Fruit fly (Drosophila melanogaster) whole organism, embryonic: Measurements from ENCODE around the gene TbCMF46.

ENCODE experiments used
- Adf1 ChIP-seq: fragments of 200-800 bp; sonication (Bioruptor generic); IDR thresholded peaks from 2 replicates; pipeline ENCODE4 v1.3.6; 2022; ENCODE audit warnings: missing biosample characterization, missing genetic modification characterization
- Asciz ChIP-seq: fragments of 200-800 bp; sonication (Bioruptor generic); optimal IDR thresholded peaks from 2 replicates; lab custom pipeline; 2017; ENCODE audit warnings: missing biosample characterization, mild to moderate bottlenecking, missing genetic modification characterization, missing genetic modification reagents
- Atf-2 ChIP-seq: fragments of 200-800 bp; sonication (Bioruptor generic); optimal IDR thresholded peaks from 2 replicates; lab custom pipeline; 2016; ENCODE audit warnings: missing biosample characterization, missing genetic modification characterization
- CG10366 ChIP-seq: fragments of 200-800 bp; sonication (Bioruptor generic); IDR thresholded peaks from 2 replicates; pipeline ENCODE4 v1.3.6; 2022; ENCODE audit warnings: missing biosample characterization, missing genetic modification characterization
- CG12071 ChIP-seq: fragments of 200-800 bp; sonication (Bioruptor generic); optimal IDR thresholded peaks from 3 replicates; lab custom pipeline; 2018; ENCODE audit warnings: missing biosample characterization, mild to moderate bottlenecking, missing genetic modification characterization
- CG1233 ChIP-seq: fragments of 200-800 bp; sonication (Bioruptor generic); optimal IDR thresholded peaks from 4 replicates; lab custom pipeline; 2018; ENCODE audit warnings: missing biosample characterization, mild to moderate bottlenecking, missing genetic modification characterization
- CG13424 ChIP-seq: fragments of 200-800 bp; sonication (Bioruptor generic); optimal IDR thresholded peaks from 2 replicates; lab custom pipeline; 2019; ENCODE audit warnings: missing biosample characterization, mild to moderate bottlenecking, missing genetic modification characterization, moderate library complexity
- CG16779 ChIP-seq: fragments of 200-800 bp; sonication (Bioruptor generic); IDR thresholded peaks from 2 replicates; pipeline ENCODE4 v1.3.6; 2022; ENCODE audit warnings: missing biosample characterization, missing genetic modification characterization
- CG17568 ChIP-seq: fragments of 200-800 bp; sonication (Bioruptor generic); optimal IDR thresholded peaks from 2 replicates; lab custom pipeline; 2018; ENCODE audit warnings: missing biosample characterization, mild to moderate bottlenecking, missing genetic modification characterization, moderate library complexity
- CG17612 ChIP-seq: fragments of 200-800 bp; sonication (Bioruptor generic); IDR thresholded peaks from 2 replicates; pipeline ENCODE4 v1.3.6; 2022; ENCODE audit warnings: missing biosample characterization, missing genetic modification characterization
- CG17829 ChIP-seq: fragments of 200-800 bp; optimal IDR thresholded peaks from 2 replicates; lab custom pipeline; 2019; ENCODE audit warnings: missing biosample characterization, mild to moderate bottlenecking, missing genetic modification characterization, moderate library complexity
- CG2120 ChIP-seq: fragments of 200-800 bp; sonication (Bioruptor generic); optimal IDR thresholded peaks from 3 replicates; lab custom pipeline; 2016; ENCODE audit warnings: missing biosample characterization, missing genetic modification characterization
- CG2129 ChIP-seq: fragments of 200-800 bp; sonication (Bioruptor generic); IDR thresholded peaks from 2 replicates; pipeline ENCODE4 v1.3.6; 2022; ENCODE audit warnings: missing biosample characterization, missing genetic modification characterization; ENCODE audit not compliant: partially characterized antibody
- CG31224 ChIP-seq: fragments of 200-800 bp; sonication (Bioruptor generic); IDR thresholded peaks from 2 replicates; pipeline ENCODE4 v1.3.6; 2022; ENCODE audit warnings: missing biosample characterization, missing genetic modification characterization
- CG32767 ChIP-seq: fragments of 200-800 bp; sonication (Bioruptor generic); IDR thresholded peaks from 2 replicates; pipeline ENCODE4 v1.3.6; 2022; ENCODE audit warnings: missing biosample characterization, missing genetic modification characterization
- CG5245 ChIP-seq: fragments of 200-800 bp; sonication (Bioruptor generic); optimal IDR thresholded peaks from 3 replicates; lab custom pipeline; 2016; ENCODE audit warnings: missing biosample characterization, missing genetic modification characterization
- CG6654 ChIP-seq: fragments of 200-800 bp; sonication (Bioruptor generic); optimal IDR thresholded peaks from 2 replicates; lab custom pipeline; 2017; ENCODE audit warnings: missing biosample characterization, mild to moderate bottlenecking, missing genetic modification characterization
- CG6854 ChIP-seq: fragments of 200-800 bp; sonication (Bioruptor generic); optimal IDR thresholded peaks from 3 replicates; lab custom pipeline; 2017; ENCODE audit warnings: missing biosample characterization, mild to moderate bottlenecking, missing genetic modification characterization
- CG7271 ChIP-seq: fragments of 200-800 bp; sonication (Bioruptor generic); optimal IDR thresholded peaks from 2 replicates; lab custom pipeline; 2018; ENCODE audit warnings: missing biosample characterization, mild to moderate bottlenecking, missing genetic modification characterization, moderate library complexity
- CG8359 ChIP-seq: fragments of 200-800 bp; sonication (Bioruptor generic); optimal IDR thresholded peaks from 2 replicates; lab custom pipeline; 2017; ENCODE audit warnings: missing biosample characterization, mild to moderate bottlenecking, missing genetic modification characterization, borderline replicate concordance
- CG9876 ChIP-seq: fragments of 200-800 bp; sonication (Bioruptor generic); optimal IDR thresholded peaks from 2 replicates; lab custom pipeline; 2016; ENCODE audit warnings: missing biosample characterization, missing genetic modification characterization
- Dll ChIP-seq: fragments of 200-800 bp; sonication (Bioruptor generic); IDR thresholded peaks from 4 replicates; pipeline ENCODE4 v1.3.6; 2022; ENCODE audit warnings: missing biosample characterization, missing genetic modification characterization; ENCODE audit not compliant: partially characterized antibody
- Elba2 ChIP-seq: fragments of 200-800 bp; sonication (Bioruptor generic); optimal IDR thresholded peaks from 3 replicates; lab custom pipeline; 2016; ENCODE audit warnings: missing biosample characterization, missing genetic modification characterization
- HLH4C ChIP-seq: fragments of 200-800 bp; sonication (Bioruptor generic); IDR thresholded peaks from 3 replicates; pipeline ENCODE4 v1.3.6; 2022; ENCODE audit warnings: missing biosample characterization, missing genetic modification characterization; ENCODE audit not compliant: partially characterized antibody
- Hey ChIP-seq: fragments of 200-800 bp; sonication (Bioruptor generic); optimal IDR thresholded peaks from 3 replicates; lab custom pipeline; 2018; ENCODE audit warnings: missing biosample characterization, mild to moderate bottlenecking, missing genetic modification characterization
- Hr3 ChIP-seq: fragments of 200-800 bp; sonication (Bioruptor generic); optimal IDR thresholded peaks from 3 replicates; lab custom pipeline; 2016; ENCODE audit warnings: missing biosample characterization, missing genetic modification characterization
- Hr78 ChIP-seq, 2 experiments: fragments of 200-800 bp in 1 of 2; fragments of >200 bp in 1 of 2; sonication (Bioruptor generic) in 1 of 2; optimal IDR thresholded peaks; 2 replicates each; lab custom pipeline; 2017 to 2019; ENCODE audit warnings: missing biosample characterization in 2 of 2, missing genetic modification characterization in 2 of 2, mild to moderate bottlenecking in 1 of 2, moderate library complexity in 1 of 2
- Lhr ChIP-seq: fragments of 200-800 bp; sonication (Bioruptor generic); optimal IDR thresholded peaks from 3 replicates; lab custom pipeline; 2017; ENCODE audit warnings: mild to moderate bottlenecking, missing biosample characterization, missing genetic modification reagents, missing genetic modification characterization
- Lpt ChIP-seq: fragments of >200 bp; optimal IDR thresholded peaks from 2 replicates; lab custom pipeline; 2018; ENCODE audit warnings: missing biosample characterization, missing genetic modification characterization
- NFAT ChIP-seq: fragments of 200-800 bp; sonication (Bioruptor generic); IDR thresholded peaks from 2 replicates; pipeline ENCODE4 v1.3.6; 2022; ENCODE audit warnings: missing biosample characterization, missing genetic modification characterization
- Opbp ChIP-seq: fragments of 200-800 bp; sonication (Bioruptor generic); IDR thresholded peaks from 3 replicates; pipeline ENCODE4 v1.3.6; 2022; ENCODE audit warnings: missing biosample characterization, missing genetic modification characterization; ENCODE audit not compliant: partially characterized antibody
- PHDP ChIP-seq: fragments of 200-800 bp; sonication (Bioruptor generic); optimal IDR thresholded peaks from 3 replicates; lab custom pipeline; 2018; ENCODE audit warnings: missing biosample characterization, mild to moderate bottlenecking, missing genetic modification characterization, moderate library complexity
- Sin3A ChIP-seq: fragments of >200 bp; optimal IDR thresholded peaks from 2 replicates; lab custom pipeline; 2018
- Spps ChIP-seq: fragments of 200-800 bp; sonication (Bioruptor generic); optimal IDR thresholded peaks from 2 replicates; lab custom pipeline; 2018; ENCODE audit warnings: missing biosample characterization, mild to moderate bottlenecking, missing genetic modification characterization
- ab ChIP-seq: fragments of 200-800 bp; sonication (Bioruptor generic); optimal IDR thresholded peaks from 2 replicates; lab custom pipeline; 2016; ENCODE audit warnings: missing biosample characterization, missing genetic modification characterization
- chinmo ChIP-seq: fragments of 200-800 bp; sonication (Bioruptor generic); IDR thresholded peaks from 4 replicates; pipeline ENCODE4 v1.3.6; 2022; ENCODE audit warnings: missing biosample characterization, missing genetic modification characterization; ENCODE audit not compliant: partially characterized antibody
- chm ChIP-seq: fragments of 200-800 bp; sonication (Bioruptor generic); IDR thresholded peaks from 2 replicates; pipeline ENCODE4 v1.3.6; 2022; ENCODE audit warnings: missing biosample characterization, missing genetic modification characterization
- gce ChIP-seq: fragments of 200-800 bp; sonication (Bioruptor generic); IDR thresholded peaks from 3 replicates; pipeline ENCODE4 v1.3.6; 2022; ENCODE audit warnings: missing biosample characterization, missing genetic modification characterization
- gcm2 ChIP-seq: fragments of 200-800 bp; sonication (Bioruptor generic); optimal IDR thresholded peaks from 2 replicates; lab custom pipeline; 2016; ENCODE audit warnings: missing biosample characterization, missing genetic modification characterization
- gsb ChIP-seq: fragments of 200-800 bp; sonication (Bioruptor generic); IDR thresholded peaks from 2 replicates; pipeline ENCODE4 v1.3.6; 2022; ENCODE audit warnings: missing biosample characterization, missing genetic modification characterization
- jigr1 ChIP-seq: fragments of 200-800 bp; sonication (Bioruptor generic); IDR thresholded peaks from 3 replicates; pipeline ENCODE4 v1.3.6; 2022; ENCODE audit warnings: missing biosample characterization, missing genetic modification characterization
- jing ChIP-seq: fragments of 200-800 bp; sonication (Bioruptor generic); optimal IDR thresholded peaks from 2 replicates; lab custom pipeline; 2018; ENCODE audit warnings: missing biosample characterization, mild to moderate bottlenecking, missing genetic modification characterization
- otp ChIP-seq: fragments of 200-800 bp; sonication (Bioruptor generic); IDR thresholded peaks from 3 replicates; pipeline ENCODE4, ENCODE4 v1.3.6; 2022; ENCODE audit warnings: missing biosample characterization, missing genetic modification characterization
- pros ChIP-seq: fragments of 200-800 bp; sonication (Bioruptor generic); optimal IDR thresholded peaks from 3 replicates; lab custom pipeline; 2019; ENCODE audit warnings: missing biosample characterization, mild to moderate bottlenecking, missing genetic modification characterization, moderate library complexity
- psq ChIP-seq: fragments of 200-800 bp; sonication (Bioruptor generic); optimal IDR thresholded peaks from 2 replicates; lab custom pipeline; 2017; ENCODE audit warnings: missing biosample characterization, missing genetic modification characterization
- ssp ChIP-seq: fragments of 200-800 bp; sonication (Bioruptor generic); IDR thresholded peaks from 2 replicates; pipeline ENCODE4 v1.3.6; 2022; ENCODE audit warnings: missing biosample characterization, missing genetic modification characterization
- tin ChIP-seq: fragments of 200-800 bp; sonication (Bioruptor generic); optimal IDR thresholded peaks from 3 replicates; lab custom pipeline; 2016; ENCODE audit warnings: missing biosample characterization, missing genetic modification characterization
- twi ChIP-seq: fragments of 200-800 bp; optimal IDR thresholded peaks from 2 replicates; lab custom pipeline; 2019; ENCODE audit warnings: missing biosample characterization, mild to moderate bottlenecking, missing genetic modification characterization, moderate library complexity
- vfl ChIP-seq: fragments of 200-800 bp; sonication (Bioruptor generic); optimal IDR thresholded peaks from 2 replicates; lab custom pipeline; 2016; ENCODE audit warnings: missing biosample characterization, missing genetic modification characterization

TbCMF46 gene

DNA sequence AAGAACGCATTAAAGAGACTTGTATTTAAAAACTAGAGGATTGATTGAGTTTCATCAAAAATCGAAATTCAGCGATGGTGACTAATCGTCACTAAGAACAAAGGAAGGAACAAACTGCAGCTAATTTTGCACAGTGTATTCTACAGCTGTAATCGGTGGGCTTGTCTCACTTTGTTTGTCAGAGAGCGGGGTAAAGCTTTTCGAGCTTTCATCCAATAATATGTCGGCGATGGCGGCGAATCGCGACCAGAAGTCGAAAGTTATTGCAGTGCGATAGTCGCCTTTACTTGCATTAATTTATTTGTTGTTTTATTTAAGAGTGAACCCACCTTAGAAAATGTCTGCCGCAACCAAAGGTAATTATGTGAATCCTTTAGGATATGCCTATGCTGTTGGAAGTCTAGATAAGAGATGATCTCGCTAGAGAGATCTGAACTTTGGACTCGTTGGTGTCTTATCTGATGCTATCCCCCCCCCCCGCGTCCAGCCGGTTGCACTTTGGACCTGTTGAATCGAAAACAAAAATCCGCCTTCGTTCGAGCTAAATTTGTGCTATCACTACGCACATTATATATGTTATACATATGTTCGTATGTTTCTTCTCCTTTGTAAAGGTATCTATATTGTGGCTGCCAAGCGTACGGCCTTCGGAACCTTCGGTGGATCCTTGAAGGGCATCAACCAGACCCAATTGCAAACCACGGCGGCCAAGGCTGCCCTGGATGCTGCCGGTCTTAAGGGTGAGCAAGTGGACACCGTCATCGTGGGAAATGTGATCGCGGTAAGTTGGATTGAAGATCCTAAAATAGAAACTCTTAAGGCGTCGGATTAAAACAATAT is 9.4 kb downstream of the TbCMF46 start, which contains the start of gene yip2:
TSS of gene yip2 (plus strand) at position 243 of the 840 bp plus-strand sequence.
- TF ChIP-seq gce (GFP tag; lab: Robert Waterston, UW) = peak; percentile 64; the same call in 1 of the 3 replicates
- peak; percentile 94 for TF ChIP-seq chinmo (GFP tag; lab: Robert Waterston, UW)
- no peak for TF ChIP-seq twi (tag; lab: Kevin White, UChicago)
- TF ChIP-seq PHDP (tag; lab: Kevin White, UChicago) = peak; percentile 71
- no peak for TF ChIP-seq gcm2 (GFP tag; lab: Kevin White, UChicago)
- TF ChIP-seq CG8359 = no peak
- TF ChIP-seq psq (GFP tag; lab: Kevin White, UChicago) = no peak
- TF ChIP-seq CG13424 = peak; percentile 73
- TF ChIP-seq Hey (tag; lab: Kevin White, UChicago) = no peak
- TF ChIP-seq pros = no peak
- peak; percentile 53; the same call in 1 of the 3 replicates for TF ChIP-seq otp (GFP tag; lab: Robert Waterston, UW)
- TF ChIP-seq Asciz (GFP tag; lab: Kevin White, UChicago) = peak; percentile 22
- no peak for TF ChIP-seq HLH4C (GFP tag; lab: Robert Waterston, UW)
- TF ChIP-seq CG6854 (GFP tag; lab: Kevin White, UChicago) = peak; percentile 57
- no peak for TF ChIP-seq Atf-2
- TF ChIP-seq Adf1 (GFP tag; lab: Robert Waterston, UW) = peak; percentile 38; the same call in 1 of the 2 replicates
- 0 out of 4 replicates have a peak, but pooled peaks have one; percentile 33 for TF ChIP-seq Dll (GFP tag; lab: Robert Waterston, UW)
- TF ChIP-seq Hr3 (GFP tag; lab: Kevin White, UChicago) = peak; percentile 16
- TF ChIP-seq CG5245 (GFP tag; lab: Kevin White, UChicago) = no peak
- TF ChIP-seq CG17829 (tag; lab: Kevin White, UChicago) = peak; percentile 23
- TF ChIP-seq gsb (GFP tag; lab: Robert Waterston, UW) = no peak
- TF ChIP-seq CG7271 = no peak
- no peak for TF ChIP-seq Elba2 (GFP tag; lab: Kevin White, UChicago)
- peak in 1 of 2 experiments; percentile 33 for TF ChIP-seq Hr78 (GFP tag; optimal IDR thresholded peaks at IDR 0.05; lab: Kevin White, UChicago)
- TF ChIP-seq Lpt = no peak
- TF ChIP-seq vfl (GFP tag; lab: Kevin White, UChicago) = peak; percentile 44
- no peak for TF ChIP-seq ab (GFP tag; lab: Kevin White, UChicago)
- TF ChIP-seq CG17612 = no peak
- TF ChIP-seq CG2120 (GFP tag; lab: Kevin White, UChicago) = peak; percentile 83
- TF ChIP-seq CG12071 = peak; percentile 62
- peak; percentile 36 for TF ChIP-seq tin (GFP tag; lab: Kevin White, UChicago)
- TF ChIP-seq CG17568 (GFP tag; lab: Kevin White, UChicago) = peak; percentile 55
- TF ChIP-seq CG32767 (GFP tag; lab: Robert Waterston, UW) = 0 out of 2 replicates have a peak, but pooled peaks have one; percentile 29
- peak; percentile 65 for TF ChIP-seq CG10366 (GFP tag; lab: Robert Waterston, UW)
- 0 out of 2 replicates have a peak, but pooled peaks have one; percentile 12 for TF ChIP-seq CG16779 (GFP tag; lab: Robert Waterston, UW)
- TF ChIP-seq CG9876 (GFP tag; lab: Kevin White, UChicago) = no peak
- TF ChIP-seq CG6654 (GFP tag; lab: Kevin White, UChicago) = no peak
- no peak for TF ChIP-seq Spps
- TF ChIP-seq chm (GFP tag; lab: Robert Waterston, UW) = peak; percentile 64; the same call in 1 of the 2 replicates
- TF ChIP-seq CG2129 = no peak
- TF ChIP-seq NFAT (GFP tag; lab: Robert Waterston, UW) = peak; percentile 60; the same call in 1 of the 2 replicates
- no peak for TF ChIP-seq jing (GFP tag; lab: Kevin White, UChicago)
- no peak for TF ChIP-seq Opbp (GFP tag; lab: Robert Waterston, UW)
- TF ChIP-seq Lhr (GFP tag; lab: Kevin White, UChicago) = no peak
- TF ChIP-seq CG31224 (GFP tag; lab: Robert Waterston, UW) = no peak; the same call in none of the 2 replicates
- TF ChIP-seq Sin3A (lab: Kevin White, UChicago) = no peak
- no peak for TF ChIP-seq CG1233
- TF ChIP-seq ssp (GFP tag; lab: Robert Waterston, UW) = no peak
- TF ChIP-seq jigr1 = no peak
